Fruit fly (Drosophila melanogaster) whole organism, prepupa: ENCODE data around the gene CG14431.
A peak's percentile ranks its signal among the peaks of the same experiment; 100 is the strongest.

ENCODE experiments used
- Blimp-1 ChIP-seq: fragments of 200-800 bp; sonication (Bioruptor generic); optimal IDR thresholded peaks from 3 replicates; lab custom pipeline; 2017; ENCODE audit warnings: missing biosample characterization, missing genetic modification characterization, mild to moderate bottlenecking, moderate library complexity, missing genetic modification reagents
- CG10631 ChIP-seq: fragments of 200-800 bp; sonication (Bioruptor generic); optimal IDR thresholded peaks from 2 replicates; lab custom pipeline; 2016; ENCODE audit warnings: missing biosample characterization, missing genetic modification characterization
- CG11294 ChIP-seq: fragments of 200-800 bp; sonication (Bioruptor generic); IDR thresholded peaks from 2 replicates; pipeline ENCODE4 v1.3.6; 2022; ENCODE audit warnings: missing biosample characterization, missing genetic modification characterization
- CG11762 ChIP-seq: fragments of 200-800 bp; sonication (Bioruptor generic); optimal IDR thresholded peaks from 3 replicates; lab custom pipeline; 2016; ENCODE audit warnings: missing biosample characterization, missing genetic modification characterization; ENCODE audit not compliant: insufficient read depth
- CG15336 ChIP-seq: fragments of 200-800 bp; sonication (Bioruptor generic); IDR thresholded peaks from 2 replicates; pipeline ENCODE4 v1.3.6; 2022; ENCODE audit warnings: missing biosample characterization, missing genetic modification characterization
- CG16779 ChIP-seq: fragments of 200-800 bp; sonication (Bioruptor generic); optimal IDR thresholded peaks from 3 replicates; lab custom pipeline; 2017; ENCODE audit warnings: missing biosample characterization, mild to moderate bottlenecking, missing genetic modification characterization
- CG3032 ChIP-seq: fragments of 200-800 bp; optimal IDR thresholded peaks from 2 replicates; lab custom pipeline; 2019; ENCODE audit warnings: missing biosample characterization, mild to moderate bottlenecking, missing genetic modification characterization, moderate library complexity
- CG31627 ChIP-seq: fragments of 200-800 bp; sonication (Bioruptor generic); optimal IDR thresholded peaks from 3 replicates; lab custom pipeline; 2016; ENCODE audit warnings: missing biosample characterization, missing genetic modification characterization
- CG32006 ChIP-seq: fragments of 200-800 bp; sonication (Bioruptor generic); optimal IDR thresholded peaks from 3 replicates; lab custom pipeline; 2017; ENCODE audit warnings: missing biosample characterization, mild to moderate bottlenecking, missing genetic modification characterization
- CG34406 ChIP-seq: fragments of 200-800 bp; sonication (Bioruptor generic); optimal IDR thresholded peaks from 3 replicates; lab custom pipeline; 2016; ENCODE audit warnings: missing biosample characterization, missing genetic modification characterization
- CG3919 ChIP-seq: fragments of 200-800 bp; sonication (Bioruptor generic); optimal IDR thresholded peaks from 3 replicates; lab custom pipeline; 2016; ENCODE audit warnings: missing biosample characterization, missing genetic modification characterization
- CG6163 ChIP-seq: fragments of 200-800 bp; sonication (Bioruptor generic); IDR thresholded peaks from 3 replicates; pipeline ENCODE4 v1.3.6; 2022; ENCODE audit warnings: missing biosample characterization, missing genetic modification characterization
- CG6276 ChIP-seq: fragments of 200-800 bp; sonication (Bioruptor generic); optimal IDR thresholded peaks from 2 replicates; lab custom pipeline; 2017; ENCODE audit warnings: missing biosample characterization, mild to moderate bottlenecking, missing genetic modification characterization
- CG6792 ChIP-seq: fragments of 200-800 bp; sonication (Bioruptor generic); optimal IDR thresholded peaks from 3 replicates; lab custom pipeline; 2016; ENCODE audit warnings: missing biosample characterization, missing genetic modification characterization
- CG6808 ChIP-seq: fragments of 200-800 bp; sonication (Bioruptor generic); optimal IDR thresholded peaks from 3 replicates; lab custom pipeline; 2017; ENCODE audit warnings: missing biosample characterization, missing genetic modification characterization, mild to moderate bottlenecking, moderate library complexity, missing genetic modification reagents
- CG6854 ChIP-seq: fragments of 200-800 bp; sonication (Bioruptor generic); optimal IDR thresholded peaks from 2 replicates; lab custom pipeline; 2017; ENCODE audit warnings: missing biosample characterization, mild to moderate bottlenecking, missing genetic modification characterization
- CG7368 ChIP-seq: fragments of 200-800 bp; sonication (Bioruptor generic); optimal IDR thresholded peaks from 3 replicates; lab custom pipeline; 2016; ENCODE audit warnings: missing biosample characterization, missing genetic modification characterization
- CG8119 ChIP-seq: fragments of 200-800 bp; sonication (Bioruptor generic); IDR thresholded peaks from 3 replicates; pipeline ENCODE4 v1.3.6; 2022; ENCODE audit warnings: missing biosample characterization, missing genetic modification characterization
- CG8319 ChIP-seq: fragments of 200-800 bp; sonication (Bioruptor generic); optimal IDR thresholded peaks from 3 replicates; lab custom pipeline; 2016; ENCODE audit warnings: missing biosample characterization, missing genetic modification characterization
- CG8632 ChIP-seq: fragments of 200-800 bp; sonication (Bioruptor generic); optimal IDR thresholded peaks from 3 replicates; lab custom pipeline; 2016; ENCODE audit warnings: missing biosample characterization, missing genetic modification characterization
- CG9139 ChIP-seq: fragments of 200-800 bp; sonication (Bioruptor generic); optimal IDR thresholded peaks from 3 replicates; lab custom pipeline; 2017; ENCODE audit warnings: missing biosample characterization, mild to moderate bottlenecking, missing genetic modification characterization
- Eip75B ChIP-seq: fragments of 200-800 bp; sonication (Bioruptor generic); optimal IDR thresholded peaks from 3 replicates; lab custom pipeline; 2016; ENCODE audit warnings: missing biosample characterization, missing genetic modification characterization
- Eip78C ChIP-seq: fragments of 200-800 bp; sonication (Bioruptor generic); peaks from one replicate; lab custom pipeline; 2016; ENCODE audit warnings: missing biosample characterization, missing genetic modification characterization
- Eip93F ChIP-seq: fragments of 200-800 bp; sonication (Bioruptor generic); optimal IDR thresholded peaks from 2 replicates; lab custom pipeline; 2016; ENCODE audit warnings: missing biosample characterization, mild to moderate bottlenecking, missing genetic modification characterization
- Ets21C ChIP-seq: fragments of 200-800 bp; sonication (Bioruptor generic); optimal IDR thresholded peaks from 3 replicates; lab custom pipeline; 2016; ENCODE audit warnings: missing biosample characterization, missing genetic modification characterization
- Gug ChIP-seq: fragments of 200-800 bp; sonication (Bioruptor generic); IDR thresholded peaks from 2 replicates; pipeline ENCODE4 v1.3.6; 2022; ENCODE audit warnings: missing biosample characterization, missing genetic modification characterization
- Hr38 ChIP-seq: sonication (Bioruptor generic); optimal IDR thresholded peaks from 2 replicates; lab custom pipeline; 2016; ENCODE audit warnings: missing biosample characterization, missing genetic modification characterization
- Hr4 ChIP-seq: fragments of 200-800 bp; sonication (Bioruptor generic); optimal IDR thresholded peaks from 3 replicates; lab custom pipeline; 2016; ENCODE audit warnings: missing biosample characterization, missing genetic modification characterization
- Lpt ChIP-seq: fragments of 200-800 bp; sonication (Bioruptor generic); optimal IDR thresholded peaks from 3 replicates; lab custom pipeline; 2016; ENCODE audit warnings: missing biosample characterization, missing genetic modification characterization
- Met ChIP-seq: fragments of 200-800 bp; sonication (Bioruptor generic); optimal IDR thresholded peaks from 3 replicates; lab custom pipeline; 2016; ENCODE audit warnings: missing biosample characterization, missing genetic modification characterization
- OdsH ChIP-seq: fragments of 200-800 bp; sonication (Bioruptor generic); optimal IDR thresholded peaks from 3 replicates; lab custom pipeline; 2016; ENCODE audit warnings: missing biosample characterization, missing genetic modification characterization
- Sox102F ChIP-seq: fragments of 200-800 bp; sonication (Bioruptor generic); optimal IDR thresholded peaks from 2 replicates; lab custom pipeline; 2016; ENCODE audit warnings: missing biosample characterization, mild to moderate bottlenecking, missing genetic modification characterization
- Sox14 ChIP-seq: fragments of 200-800 bp; sonication (Bioruptor generic); optimal IDR thresholded peaks from 3 replicates; lab custom pipeline; 2016; ENCODE audit warnings: missing biosample characterization, missing genetic modification characterization
- Sox15 ChIP-seq: fragments of 200-800 bp; sonication (Bioruptor generic); optimal IDR thresholded peaks from 3 replicates; lab custom pipeline; 2016; ENCODE audit warnings: missing biosample characterization, missing genetic modification characterization
- achi ChIP-seq: fragments of 200-800 bp; sonication (Bioruptor generic); optimal IDR thresholded peaks from 3 replicates; lab custom pipeline; 2016; ENCODE audit warnings: missing biosample characterization, missing genetic modification characterization
- dac ChIP-seq: fragments of 200-800 bp; sonication (Bioruptor generic); optimal IDR thresholded peaks from 2 replicates; lab custom pipeline; 2017; ENCODE audit warnings: missing biosample characterization, mild to moderate bottlenecking, missing genetic modification characterization
- eg ChIP-seq: fragments of 200-800 bp; sonication (Bioruptor generic); IDR thresholded peaks from 3 replicates; pipeline ENCODE4 v1.3.6; 2022; ENCODE audit warnings: missing biosample characterization, missing genetic modification characterization
- esn ChIP-seq: fragments of 200-800 bp; sonication (Bioruptor generic); optimal IDR thresholded peaks from 2 replicates; lab custom pipeline; 2016; ENCODE audit warnings: missing biosample characterization, mild to moderate bottlenecking, missing genetic modification characterization, moderate library complexity
- fd59A ChIP-seq: fragments of 200-800 bp; sonication (Bioruptor generic); optimal IDR thresholded peaks from 2 replicates; lab custom pipeline; 2017; ENCODE audit warnings: missing biosample characterization, mild to moderate bottlenecking, missing genetic modification characterization, missing genetic modification reagents
- net ChIP-seq: fragments of 200-800 bp; sonication (Bioruptor generic); optimal IDR thresholded peaks from 3 replicates; lab custom pipeline; 2016; ENCODE audit warnings: missing biosample characterization, missing genetic modification characterization
- pdm3 ChIP-seq: fragments of 200-800 bp; sonication (Bioruptor generic); optimal IDR thresholded peaks from 3 replicates; lab custom pipeline; 2016; ENCODE audit warnings: missing biosample characterization, missing genetic modification characterization
- salr ChIP-seq, 2 experiments: fragments of 200-800 bp; sonication (Bioruptor generic); optimal IDR thresholded peaks; 3 replicates each; lab custom pipeline; 2016 to 2018; ENCODE audit warnings: missing biosample characterization in 2 of 2, missing genetic modification characterization in 2 of 2, mild to moderate bottlenecking in 1 of 2
- spab ChIP-seq: fragments of 200-800 bp; sonication (Bioruptor generic); optimal IDR thresholded peaks from 2 replicates; lab custom pipeline; 2017; ENCODE audit warnings: missing biosample characterization, mild to moderate bottlenecking, missing genetic modification characterization, missing genetic modification reagents
- svp ChIP-seq: fragments of 200-800 bp; sonication (Bioruptor generic); peaks from one replicate; lab custom pipeline; 2016; ENCODE audit warnings: missing biosample characterization, missing genetic modification characterization
- topi ChIP-seq: fragments of 200-800 bp; sonication (Bioruptor generic); optimal IDR thresholded peaks from 3 replicates; lab custom pipeline; 2016; ENCODE audit warnings: missing biosample characterization, missing genetic modification characterization
- vri ChIP-seq: fragments of 200-800 bp; sonication (Bioruptor generic); optimal IDR thresholded peaks from 3 replicates; lab custom pipeline; 2016; ENCODE audit warnings: missing biosample characterization, mild to moderate bottlenecking, missing genetic modification characterization

CG14431 gene

DNA sequence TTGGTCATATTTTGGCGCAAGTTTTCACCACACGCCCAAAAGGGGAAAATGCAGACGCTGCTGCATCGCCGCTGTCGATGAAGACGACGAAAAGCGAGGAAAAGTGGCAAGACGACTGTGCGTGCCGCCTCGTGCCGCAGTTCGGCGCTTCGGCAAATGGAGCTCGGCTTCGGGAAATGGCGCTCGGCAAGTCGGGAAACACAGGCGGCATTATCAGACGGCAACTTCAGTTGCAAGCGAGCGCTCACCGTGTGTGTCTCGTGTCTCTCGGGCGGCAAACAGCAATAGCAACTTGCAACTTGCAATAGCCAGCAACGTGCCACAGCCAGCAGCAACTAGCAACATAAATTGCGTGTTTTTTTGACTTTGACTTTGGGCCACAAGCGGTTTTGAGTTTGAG, at the start of gene CG14431:
TSS of gene CG14431 (plus strand) at position 200 of the 400 bp plus-strand sequence.
- TF ChIP-seq CG9139 (GFP tag; lab: Kevin White, UChicago), result no peak
- peak; percentile 46; the same call in 1 of the 3 replicates for TF ChIP-seq CG6163 (GFP tag; lab: Robert Waterston, UW)
- TF ChIP-seq net (GFP tag; lab: Kevin White, UChicago), result peak; percentile 6
- TF ChIP-seq Lpt (GFP tag; lab: Kevin White, UChicago), result peak; percentile 9
- peak; percentile 38; the same call in 1 of the 2 replicates for TF ChIP-seq CG15336
- no peak for TF ChIP-seq Eip78C (GFP tag; lab: Kevin White, UChicago)
- TF ChIP-seq CG6276, result peak; percentile 48
- 0 out of 3 replicates have a peak, but pooled peaks have one; percentile 40 for TF ChIP-seq CG8119
- peak; percentile 33 for TF ChIP-seq CG3919 (GFP tag; lab: Kevin White, UChicago)
- TF ChIP-seq svp (GFP tag; lab: Kevin White, UChicago), result no peak
- no peak for TF ChIP-seq Eip93F
- peak; percentile 22 for TF ChIP-seq dac
- peak; percentile 59; the same call in 1 of the 3 replicates for TF ChIP-seq eg

DNA sequence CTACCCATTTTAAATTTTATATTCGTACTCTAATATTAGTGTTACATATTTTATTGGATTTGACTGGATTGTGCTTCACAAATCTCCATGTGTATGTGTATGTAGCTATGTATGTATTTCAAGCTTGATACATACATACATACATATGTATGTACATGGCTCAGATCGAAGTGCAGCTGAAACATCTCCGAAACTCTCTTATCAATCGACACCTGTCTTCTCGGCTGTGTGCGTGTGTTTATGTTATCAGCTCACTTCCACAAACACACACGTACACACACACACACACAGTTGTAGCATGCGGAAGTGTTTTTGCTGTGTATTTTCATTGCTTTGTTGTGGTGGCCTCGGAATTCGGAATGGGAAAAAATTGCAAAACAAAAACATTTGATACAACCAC, 48.8 kb upstream of the CG14431 start:
- no peak for TF ChIP-seq salr (GFP tag; optimal IDR thresholded peaks at IDR 0.05; lab: Kevin White, UChicago)
- peak; percentile 11 for TF ChIP-seq Eip78C (GFP tag; lab: Kevin White, UChicago)
- TF ChIP-seq Gug (GFP tag; lab: Robert Waterston, UW), result no peak

DNA sequence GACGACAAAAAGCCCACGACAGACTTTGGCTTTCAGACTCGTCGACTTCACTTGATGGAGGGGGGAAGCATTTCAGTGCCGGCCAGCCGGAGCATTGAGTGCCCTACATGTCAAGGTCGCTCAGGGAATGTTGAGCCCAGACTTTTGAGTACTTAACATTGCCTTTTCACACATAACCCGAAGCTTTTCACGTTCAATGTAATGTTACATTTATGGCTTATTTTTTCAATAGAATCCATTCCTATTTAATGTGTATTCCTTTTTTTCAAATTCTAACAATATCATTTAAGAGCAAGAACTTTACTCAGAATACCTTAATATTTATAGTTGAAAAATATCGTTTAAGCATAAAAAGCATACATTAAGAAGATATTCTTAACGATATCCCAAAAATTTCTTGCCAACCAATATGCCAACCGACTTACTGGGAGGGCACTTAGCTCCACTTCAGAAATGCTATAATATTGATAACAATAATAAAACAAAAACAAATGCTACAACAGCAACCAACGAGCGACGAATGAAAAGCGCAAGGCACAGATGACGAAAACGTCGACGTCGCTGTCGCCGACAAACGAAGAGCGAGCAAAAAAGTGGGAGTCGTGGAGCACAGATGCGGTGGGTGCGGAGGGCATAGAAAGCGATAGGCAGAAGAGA, 48.2 kb upstream of the CG14431 start:
- TF ChIP-seq CG8319 (GFP tag; lab: Kevin White, UChicago) (peak; percentile 75), CG34406 (GFP tag; lab: Kevin White, UChicago) (peak; percentile 32), salr (GFP tag; optimal IDR thresholded peaks at IDR 0.05; lab: Kevin White, UChicago) (peak in 1 of 2 experiments; percentile 81), CG31627 (GFP tag; lab: Kevin White, UChicago) (peak; percentile 23), Sox102F (peak; percentile 31), CG6854 (GFP tag; lab: Kevin White, UChicago) (peak; percentile 64), CG11294 (GFP tag; lab: Robert Waterston, UW) (peak; percentile 63), CG8119 (no peak; the same call in 2 of the 3 replicates), Ets21C (no peak), net (GFP tag; lab: Kevin White, UChicago) (peak; percentile 30), esn (peak; percentile 63), CG11762 (GFP tag; lab: Kevin White, UChicago) (peak; percentile 67), pdm3 (GFP tag; lab: Kevin White, UChicago) (peak; percentile 41), OdsH (GFP tag; lab: Kevin White, UChicago) (peak; percentile 13), CG6808 (GFP tag; lab: Kevin White, UChicago) (peak; percentile 88), CG7368 (peak; percentile 68), CG15336 (no peak), spab (GFP tag; lab: Kevin White, UChicago) (peak; percentile 74), Blimp-1 (peak; percentile 78), svp (GFP tag; lab: Kevin White, UChicago) (peak; percentile 82), CG8632 (peak; percentile 24), dac (no peak), Hr38 (GFP tag; lab: Kevin White, UChicago) (no peak), CG6163 (GFP tag; lab: Robert Waterston, UW) (peak; percentile 74), Eip93F (no peak), vri (peak; percentile 77), CG10631 (GFP tag; lab: Kevin White, UChicago) (peak; percentile 45), CG3919 (GFP tag; lab: Kevin White, UChicago) (peak; percentile 84), CG16779 (tag; lab: Kevin White, UChicago) (peak; percentile 71), CG6792 (GFP tag; lab: Kevin White, UChicago) (peak; percentile 13), topi (peak; percentile 90), Met (GFP tag; lab: Kevin White, UChicago) (peak; percentile 82), CG32006 (GFP tag; lab: Kevin White, UChicago) (peak; percentile 41), Sox15 (GFP tag; lab: Kevin White, UChicago) (no peak), CG9139 (GFP tag; lab: Kevin White, UChicago) (peak; percentile 31), fd59A (GFP tag; lab: Kevin White, UChicago) (peak; percentile 9), Hr4 (GFP tag; lab: Kevin White, UChicago) (peak; percentile 87), Sox14 (no peak), Eip75B (GFP tag; lab: Kevin White, UChicago) (peak; percentile 89), achi (GFP tag; lab: Kevin White, UChicago) (peak; percentile 28), CG3032 (tag; lab: Kevin White, UChicago) (peak; percentile 82)
